Fruit fly (Drosophila melanogaster) whole organism, embryonic: ENCODE measurements around the gene CG14721.
A peak's percentile ranks its signal among the peaks of the same experiment; 100 is the strongest.

ENCODE experiments used
- CG10654 ChIP-seq: fragments of 200-800 bp; sonication (Bioruptor generic); optimal IDR thresholded peaks from 2 replicates; lab custom pipeline; 2016; ENCODE audit warnings: missing biosample characterization, missing genetic modification characterization
- CG11093 ChIP-seq: fragments of 200-800 bp; sonication (Bioruptor generic); IDR thresholded peaks from 3 replicates; pipeline ENCODE4 v1.3.6; 2022; ENCODE audit warnings: missing biosample characterization, missing genetic modification characterization
- CG11504 ChIP-seq: fragments of 200-800 bp; sonication (Bioruptor generic); optimal IDR thresholded peaks from 3 replicates; lab custom pipeline; 2019; ENCODE audit warnings: missing biosample characterization, mild to moderate bottlenecking, missing genetic modification characterization, moderate library complexity
- CG12391 ChIP-seq: fragments of 200-800 bp; sonication (Bioruptor generic); optimal IDR thresholded peaks from 3 replicates; lab custom pipeline; 2018; ENCODE audit warnings: missing biosample characterization, mild to moderate bottlenecking, missing genetic modification characterization, moderate library complexity
- CG17568 ChIP-seq: fragments of 200-800 bp; sonication (Bioruptor generic); optimal IDR thresholded peaks from 2 replicates; lab custom pipeline; 2018; ENCODE audit warnings: missing biosample characterization, mild to moderate bottlenecking, missing genetic modification characterization, moderate library complexity
- CG2889 ChIP-seq: fragments of 200-800 bp; sonication (Bioruptor generic); IDR thresholded peaks from 3 replicates; pipeline ENCODE4 v1.3.6; 2022; ENCODE audit warnings: missing biosample characterization, missing genetic modification characterization
- CG32772 ChIP-seq: fragments of 200-800 bp; sonication (Bioruptor generic); IDR thresholded peaks from 2 replicates; pipeline ENCODE4 v1.3.6; 2022; ENCODE audit warnings: missing biosample characterization, missing genetic modification characterization
- CG34224 ChIP-seq: fragments of 200-800 bp; sonication (Bioruptor generic); IDR thresholded peaks from 3 replicates; pipeline ENCODE4 v1.3.6; 2022; ENCODE audit warnings: missing biosample characterization, missing genetic modification characterization; ENCODE audit not compliant: partially characterized antibody
- CG4730 ChIP-seq: fragments of 200-800 bp; sonication (Bioruptor generic); IDR thresholded peaks from 2 replicates; pipeline ENCODE4 v1.3.6; 2022; ENCODE audit warnings: missing biosample characterization, missing genetic modification characterization
- CG7786 ChIP-seq: fragments of 200-800 bp; sonication (Bioruptor generic); optimal IDR thresholded peaks from 2 replicates; lab custom pipeline; 2016; ENCODE audit warnings: missing biosample characterization, missing genetic modification characterization
- CG7839 ChIP-seq: fragments of 200-800 bp; sonication (Bioruptor generic); optimal IDR thresholded peaks from 3 replicates; lab custom pipeline; 2018; ENCODE audit warnings: missing biosample characterization, mild to moderate bottlenecking, missing genetic modification characterization, moderate library complexity
- CG8290 ChIP-seq, 3 experiments: fragments of 200-800 bp; sonication (Bioruptor generic); optimal IDR thresholded peaks; 2 replicates each; lab custom pipeline; 2016 to 2019; ENCODE audit warnings: missing biosample characterization in 3 of 3, missing genetic modification characterization in 3 of 3, mild to moderate bottlenecking in 2 of 3, moderate library complexity in 1 of 3
- CG9215 ChIP-seq: fragments of 200-800 bp; sonication (Bioruptor generic); IDR thresholded peaks from 2 replicates; pipeline ENCODE4 v1.3.6; 2022; ENCODE audit warnings: missing biosample characterization, missing genetic modification characterization
- CG9437 ChIP-seq: fragments of 200-800 bp; sonication (Bioruptor generic); optimal IDR thresholded peaks from 2 replicates; lab custom pipeline; 2018; ENCODE audit warnings: missing biosample characterization, mild to moderate bottlenecking, missing genetic modification characterization
- CG9609 ChIP-seq: fragments of 200-800 bp; sonication (Bioruptor generic); optimal IDR thresholded peaks from 3 replicates; lab custom pipeline; 2016; ENCODE audit warnings: missing biosample characterization, missing genetic modification characterization
- CHES-1-like ChIP-seq: fragments of 200-800 bp; sonication (Bioruptor generic); optimal IDR thresholded peaks from 2 replicates; lab custom pipeline; 2016; ENCODE audit warnings: missing biosample characterization, missing genetic modification characterization
- Dip2 ChIP-seq: fragments of 200-800 bp; sonication (Bioruptor generic); IDR thresholded peaks from 2 replicates; pipeline ENCODE4 v1.3.6; 2022; ENCODE audit warnings: missing biosample characterization, missing genetic modification characterization
- Doc2 ChIP-seq: fragments of 200-800 bp; sonication (Bioruptor generic); IDR thresholded peaks from 2 replicates; pipeline ENCODE4 v1.3.6; 2022; ENCODE audit warnings: missing biosample characterization, missing genetic modification characterization
- E2f1 ChIP-seq: fragments of 200-800 bp; sonication (Bioruptor generic); IDR thresholded peaks from 2 replicates; pipeline ENCODE4 v1.3.6; 2022; ENCODE audit warnings: missing biosample characterization, missing genetic modification characterization
- E2f2 ChIP-seq: fragments of 200-800 bp; sonication (Bioruptor generic); IDR thresholded peaks from 2 replicates; pipeline ENCODE4 v1.3.6; 2022; ENCODE audit warnings: missing biosample characterization, missing genetic modification characterization
- Ets97D ChIP-seq: fragments of 200-800 bp; sonication (Bioruptor generic); optimal IDR thresholded peaks from 3 replicates; lab custom pipeline; 2016; ENCODE audit warnings: missing biosample characterization, missing genetic modification characterization
- H15 ChIP-seq: fragments of 200-800 bp; sonication (Bioruptor generic); IDR thresholded peaks from 3 replicates; pipeline ENCODE4 v1.3.6; 2022; ENCODE audit warnings: missing biosample characterization, missing genetic modification characterization
- H2.0 ChIP-seq: fragments of 200-800 bp; sonication (Bioruptor generic); IDR thresholded peaks from 2 replicates; pipeline ENCODE4 v1.3.6; 2022; ENCODE audit warnings: missing biosample characterization, missing genetic modification characterization
- Hr3 ChIP-seq: fragments of 200-800 bp; sonication (Bioruptor generic); optimal IDR thresholded peaks from 3 replicates; lab custom pipeline; 2016; ENCODE audit warnings: missing biosample characterization, missing genetic modification characterization
- Hr51 ChIP-seq, 2 experiments: fragments of 200-800 bp; sonication (Bioruptor generic); optimal IDR thresholded peaks; 2 replicates in 1 of 2; 3 replicates in 1 of 2; lab custom pipeline; 2016 to 2018; ENCODE audit warnings: missing biosample characterization in 2 of 2, missing genetic modification characterization in 2 of 2, mild to moderate bottlenecking in 1 of 2, moderate library complexity in 1 of 2
- NC2α ChIP-seq: fragments of 200-800 bp; sonication (Bioruptor generic); optimal IDR thresholded peaks from 2 replicates; lab custom pipeline; 2016; ENCODE audit warnings: missing biosample characterization, missing genetic modification characterization
- Nf-YB ChIP-seq: fragments of 200-800 bp; sonication (Bioruptor generic); optimal IDR thresholded peaks from 3 replicates; lab custom pipeline; 2019; ENCODE audit warnings: missing biosample characterization, mild to moderate bottlenecking, missing genetic modification characterization, moderate library complexity
- Opbp ChIP-seq: fragments of 200-800 bp; sonication (Bioruptor generic); IDR thresholded peaks from 3 replicates; pipeline ENCODE4 v1.3.6; 2022; ENCODE audit warnings: missing biosample characterization, missing genetic modification characterization; ENCODE audit not compliant: partially characterized antibody
- Sox102F ChIP-seq: fragments of 200-800 bp; sonication (Bioruptor generic); optimal IDR thresholded peaks from 2 replicates; lab custom pipeline; 2018; ENCODE audit warnings: missing biosample characterization, mild to moderate bottlenecking, missing genetic modification characterization, moderate library complexity
- Sry-δ ChIP-seq: fragments of 200-800 bp; sonication (Bioruptor generic); optimal IDR thresholded peaks from 2 replicates; lab custom pipeline; 2016; ENCODE audit warnings: missing biosample characterization, missing genetic modification characterization
- Xbp1 ChIP-seq: fragments of 200-800 bp; sonication (Bioruptor generic); optimal IDR thresholded peaks from 3 replicates; lab custom pipeline; 2016; ENCODE audit warnings: missing biosample characterization, mild to moderate bottlenecking, missing genetic modification characterization
- abd-A ChIP-seq: fragments of 200-800 bp; sonication (Bioruptor generic); optimal IDR thresholded peaks from 3 replicates; lab custom pipeline; 2019; ENCODE audit warnings: missing biosample characterization, mild to moderate bottlenecking, missing genetic modification characterization, moderate library complexity
- amos ChIP-seq: fragments of 200-800 bp; sonication (Bioruptor generic); IDR thresholded peaks from 2 replicates; pipeline ENCODE4 v1.3.6; 2022; ENCODE audit warnings: missing biosample characterization, missing genetic modification characterization; ENCODE audit not compliant: partially characterized antibody
- cas ChIP-seq: fragments of 200-800 bp; sonication (Bioruptor generic); IDR thresholded peaks from 2 replicates; pipeline ENCODE4 v1.3.6; 2022; ENCODE audit warnings: missing biosample characterization, missing genetic modification characterization
- chm ChIP-seq: fragments of 200-800 bp; sonication (Bioruptor generic); IDR thresholded peaks from 2 replicates; pipeline ENCODE4 v1.3.6; 2022; ENCODE audit warnings: missing biosample characterization, missing genetic modification characterization
- eve ChIP-seq, 2 experiments: fragments of >200 bp; optimal IDR thresholded peaks; 2 replicates each; lab custom pipeline; 2017; ENCODE audit warnings: missing biosample characterization in 2 of 2, missing genetic modification characterization in 2 of 2
- eyg ChIP-seq: fragments of 200-800 bp; sonication (Bioruptor generic); optimal IDR thresholded peaks from 3 replicates; lab custom pipeline; 2016; ENCODE audit warnings: missing biosample characterization, missing genetic modification characterization
- fu2 ChIP-seq: fragments of 200-800 bp; sonication (Bioruptor generic); optimal IDR thresholded peaks from 2 replicates; lab custom pipeline; 2016; ENCODE audit warnings: missing biosample characterization, missing genetic modification characterization
- ken ChIP-seq: fragments of 200-800 bp; sonication (Bioruptor generic); IDR thresholded peaks from 3 replicates; pipeline ENCODE4 v1.3.6; 2022; ENCODE audit warnings: missing biosample characterization, missing genetic modification characterization
- lov ChIP-seq, 2 experiments: fragments of 200-800 bp in 1 of 2; fragments of >200 bp in 1 of 2; sonication (Bioruptor generic) in 1 of 2; IDR thresholded peaks in 1 of 2; optimal IDR thresholded peaks in 1 of 2; 2 replicates in 1 of 2; 3 replicates in 1 of 2; pipeline versions ENCODE4 v1.3.6 to Lab custom; 2017 to 2022; ENCODE audit warnings: missing biosample characterization in 1 of 2, missing genetic modification characterization in 1 of 2
- org-1 ChIP-seq: fragments of 200-800 bp; sonication (Bioruptor generic); optimal IDR thresholded peaks from 2 replicates; lab custom pipeline; 2017; ENCODE audit warnings: missing biosample characterization, missing genetic modification characterization
- peb ChIP-seq: fragments of 200-800 bp; sonication (Bioruptor generic); IDR thresholded peaks from 2 replicates; pipeline ENCODE4 v1.3.6; 2022; ENCODE audit warnings: missing biosample characterization, missing genetic modification characterization
- prd ChIP-seq, 3 experiments: fragments of >200 bp in 2 of 3; fragments of 200-800 bp in 1 of 3; sonication (Bioruptor generic) in 1 of 3; optimal IDR thresholded peaks in 2 of 3; IDR thresholded peaks in 1 of 3; 2 replicates in 2 of 3; 3 replicates in 1 of 3; pipeline versions ENCODE4 v1.3.6 to Lab custom; 2017 to 2022; ENCODE audit warnings: missing biosample characterization in 1 of 3, missing genetic modification characterization in 1 of 3
- schlank ChIP-seq: fragments of 200-800 bp; sonication (Bioruptor generic); optimal IDR thresholded peaks from 2 replicates; lab custom pipeline; 2018; ENCODE audit warnings: missing biosample characterization, mild to moderate bottlenecking, missing genetic modification characterization
- slbo ChIP-seq: fragments of 200-800 bp; sonication (Bioruptor generic); IDR thresholded peaks from 2 replicates; pipeline ENCODE4 v1.3.6; 2022; ENCODE audit warnings: missing biosample characterization, missing genetic modification characterization
- sqz ChIP-seq: fragments of 200-800 bp; sonication (Bioruptor generic); optimal IDR thresholded peaks from 3 replicates; lab custom pipeline; 2018; ENCODE audit warnings: missing biosample characterization, mild to moderate bottlenecking, missing genetic modification characterization
- sug ChIP-seq: fragments of 200-800 bp; optimal IDR thresholded peaks from 2 replicates; lab custom pipeline; 2019; ENCODE audit warnings: missing biosample characterization, mild to moderate bottlenecking, missing genetic modification characterization, moderate library complexity
- toy ChIP-seq: fragments of 200-800 bp; sonication (Bioruptor generic); IDR thresholded peaks from 2 replicates; pipeline ENCODE4 v1.3.6; 2022; ENCODE audit warnings: missing biosample characterization, missing genetic modification characterization
- trh ChIP-seq: fragments of 200-800 bp; sonication (Bioruptor generic); optimal IDR thresholded peaks from 2 replicates; lab custom pipeline; 2016; ENCODE audit warnings: missing biosample characterization, missing genetic modification characterization
- yki ChIP-seq: fragments of >200 bp; optimal IDR thresholded peaks from 3 replicates; lab custom pipeline; 2018

CG14721 gene

dm6 chr3R:11778879-11779278 is 43.6 kb downstream of the CG14721 start (continued):
- TF ChIP-seq CHES-1-like (no peak), CG9609 (GFP tag; lab: Kevin White, UChicago) (no peak), CG8290 (GFP tag; optimal IDR thresholded peaks at IDR 0.05; lab: Kevin White, UChicago) (no peak), CG8290 (tag; optimal IDR thresholded peaks at IDR 0.05; lab: Kevin White, UChicago) (peak in 1 of 2 experiments; percentile 56), yki (no peak), fu2 (GFP tag; lab: Kevin White, UChicago) (no peak), eyg (GFP tag; lab: Kevin White, UChicago) (no peak), Xbp1 (GFP tag; lab: Kevin White, UChicago) (no peak), H2.0 (no peak), E2f2 (0 out of 2 replicates have a peak, but pooled peaks have one; percentile 6), chm (GFP tag; lab: Robert Waterston, UW) (no peak), CG10654 (no peak), CG11504 (no peak), ken (GFP tag; lab: Robert Waterston, UW) (no peak), lov (optimal IDR thresholded peaks at IDR 0.05; lab: Kevin White, UChicago) (no peak), lov (GFP tag; IDR thresholded peaks at IDR 0.05; lab: Robert Waterston, UW) (0 out of 3 replicates have a peak, but pooled peaks have one; percentile 31), trh (GFP tag; lab: Kevin White, UChicago) (no peak), peb (GFP tag; lab: Robert Waterston, UW) (no peak), CG9437 (GFP tag; lab: Kevin White, UChicago) (no peak), cas (no peak), CG11093 (no peak), Opbp (GFP tag; lab: Robert Waterston, UW) (peak; percentile 34; the same call in 1 of the 3 replicates), Sox102F (GFP tag; lab: Kevin White, UChicago) (no peak), CG17568 (no peak), sqz (GFP tag; lab: Kevin White, UChicago) (no peak), Ets97D (GFP tag; lab: Kevin White, UChicago) (no peak), CG4730 (GFP tag; lab: Robert Waterston, UW) (0 out of 2 replicates have a peak, but pooled peaks have one; percentile 5), Dip2 (GFP tag; lab: Robert Waterston, UW) (no peak), Nf-YB (GFP tag; lab: Kevin White, UChicago) (no peak), Hr3 (GFP tag; lab: Kevin White, UChicago) (no peak), CG34224 (GFP tag; lab: Robert Waterston, UW) (no peak), org-1 (GFP tag; lab: Kevin White, UChicago) (no peak), NC2α (GFP tag; lab: Kevin White, UChicago) (no peak), CG7786 (GFP tag; lab: Kevin White, UChicago) (no peak), schlank (no peak), sug (tag; lab: Kevin White, UChicago) (no peak), abd-A (tag; lab: Kevin White, UChicago) (no peak), H15 (GFP tag; lab: Robert Waterston, UW) (no peak), prd (optimal IDR thresholded peaks at IDR 0.05; lab: Kevin White, UChicago) (no peak), prd (GFP tag; IDR thresholded peaks at IDR 0.05; lab: Robert Waterston, UW) (peak; percentile 26; the same call in 1 of the 3 replicates), E2f1 (GFP tag; lab: Robert Waterston, UW) (no peak), CG7839 (tag; lab: Kevin White, UChicago) (no peak), Hr51 (GFP tag; optimal IDR thresholded peaks at IDR 0.05; lab: Kevin White, UChicago) (no peak), toy (GFP tag; lab: Robert Waterston, UW) (no peak), Doc2 (GFP tag; lab: Robert Waterston, UW) (no peak), CG32772 (no peak), eve (GFP tag; optimal IDR thresholded peaks at IDR 0.05; lab: Kevin White, UChicago) (no peak), CG9215 (GFP tag; lab: Robert Waterston, UW) (no peak), CG2889 (GFP tag; lab: Robert Waterston, UW) (no peak), slbo (GFP tag; lab: Robert Waterston, UW) (peak; percentile 28; the same call in 1 of the 2 replicates), Sry-δ (GFP tag; lab: Kevin White, UChicago) (no peak), CG12391 (no peak), amos (peak; percentile 25; the same call in 1 of the 2 replicates)
